Worm (Caenorhabditis elegans): Measurements from ENCODE around the gene clec-125.

clec-125 gene

DNA sequence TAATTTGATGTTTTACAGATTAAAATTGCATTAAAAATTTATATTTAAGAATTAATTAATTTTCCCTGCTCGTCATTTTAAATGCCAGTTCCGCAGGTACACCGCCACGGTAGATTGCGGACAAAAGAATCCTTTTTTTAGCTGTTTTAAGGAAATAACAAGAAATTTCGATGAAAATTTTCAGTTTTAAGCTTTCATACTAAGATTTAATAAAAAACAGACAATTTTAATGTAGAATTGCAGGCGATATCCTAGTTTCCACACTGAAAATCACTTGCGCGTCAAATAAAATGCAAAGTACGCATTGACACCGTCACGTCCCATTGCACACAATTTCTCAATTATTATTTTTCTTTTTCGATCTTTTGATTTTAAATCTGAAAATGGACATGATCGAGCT is 37.6 kb downstream of the clec-125 start, which contains the start of gene dnc-3 (continued):
- peak; percentile 42 for TF ChIP-seq lin-54 (GFP tag; optimal IDR thresholded peaks at IDR 0.05)
- peak; percentile 73; the same call in 1 of the 2 replicates for TF ChIP-seq madf-6 (GFP tag; IDR thresholded peaks at IDR 0.05)
- no peak; the same call in 1 of the 2 replicates for TF ChIP-seq D2030.7 (GFP tag; IDR thresholded peaks at IDR 0.05)
- TF ChIP-seq T26A5.8 (tag; optimal IDR thresholded peaks at IDR 0.05) = no peak
- no peak for TF ChIP-seq F22D6.2 (tag; optimal IDR thresholded peaks at IDR 0.05)
- no peak for TF ChIP-seq F39B2.1 (GFP tag; IDR thresholded peaks at IDR 0.05)
- TF ChIP-seq pha-4 (tag; optimal IDR thresholded peaks at IDR 0.05) = no peak
- no peak for TF ChIP-seq F49E8.2 (tag; optimal IDR thresholded peaks at IDR 0.05; ENCODE audit: insufficient read depth)
- TF ChIP-seq madf-8 (GFP tag; conservative IDR thresholded peaks at IDR 0.05) = peak; percentile 53
- no peak for TF ChIP-seq ztf-6 (GFP tag; IDR thresholded peaks at IDR 0.05)
- no peak for TF ChIP-seq K11D2.4 (GFP tag; IDR thresholded peaks at IDR 0.05)
- TF ChIP-seq F55B11.4 (tag; optimal IDR thresholded peaks at IDR 0.05; ENCODE audit: borderline replicate concordance, insufficient read depth) = no peak
- peak; percentile 61 for TF ChIP-seq mcd-1 (GFP tag; IDR thresholded peaks at IDR 0.05)
- no peak for TF ChIP-seq nhr-120 (GFP tag; IDR thresholded peaks at IDR 0.05)
- no peak for TF ChIP-seq ets-4 (GFP tag; optimal IDR thresholded peaks at IDR 0.05)
- no peak for TF ChIP-seq attf-6 (GFP tag; IDR thresholded peaks at IDR 0.05)
- no peak for TF ChIP-seq F10E7.11 (tag; optimal IDR thresholded peaks at IDR 0.05)
- peak; percentile 45 for TF ChIP-seq attf-5 (GFP tag; optimal IDR thresholded peaks at IDR 0.05)
- 0 out of 2 replicates have a peak, but pooled peaks have one; percentile 20 for TF ChIP-seq cebp-1 (GFP tag; IDR thresholded peaks at IDR 0.05)
- TF ChIP-seq cebp-1 (tag; optimal IDR thresholded peaks at IDR 0.05) = peak; percentile 79
- TF ChIP-seq nfyb-1 (GFP tag; IDR thresholded peaks at IDR 0.05) = no peak
- TF ChIP-seq efl-1 (GFP tag; optimal IDR thresholded peaks at IDR 0.05) = peak; percentile 24
- TF ChIP-seq rec-8 (tag; optimal IDR thresholded peaks at IDR 0.05) = no peak
- TF ChIP-seq ceh-58 (GFP tag; IDR thresholded peaks at IDR 0.05) = no peak
- TF ChIP-seq ztf-18 (tag; optimal IDR thresholded peaks at IDR 0.05) = no peak
- TF ChIP-seq xnd-1 (tag; optimal IDR thresholded peaks at IDR 0.05) = peak; percentile 66
- TF ChIP-seq dox-1 (GFP tag; IDR thresholded peaks at IDR 0.05) = 0 out of 2 replicates have a peak, but pooled peaks have one; percentile 9
- TF ChIP-seq lin-26 (GFP tag; IDR thresholded peaks at IDR 0.05) = no peak
- TF ChIP-seq lin-40 (tag; optimal IDR thresholded peaks at IDR 0.05) = peak; percentile 78
- peak; percentile 37 for TF ChIP-seq ztf-26 (tag; optimal IDR thresholded peaks at IDR 0.05)
- no peak for TF ChIP-seq nfya-2 (GFP tag; IDR thresholded peaks at IDR 0.05)
- TF ChIP-seq die-1 (tag; optimal IDR thresholded peaks at IDR 0.05) = no peak
- TF ChIP-seq ceh-91 (GFP tag; IDR thresholded peaks at IDR 0.05) = peak; percentile 62; the same call in 1 of the 2 replicates
- TF ChIP-seq B0261.1 (tag; optimal IDR thresholded peaks at IDR 0.05) = peak; percentile 20
- TF ChIP-seq ztf-25 (GFP tag; IDR thresholded peaks at IDR 0.05) = no peak
- no peak for TF ChIP-seq zim-3 (tag; optimal IDR thresholded peaks at IDR 0.05)
- TF ChIP-seq egl-18 (GFP tag; IDR thresholded peaks at IDR 0.05) = no peak
- TF ChIP-seq aptf-3 (GFP tag; IDR thresholded peaks at IDR 0.05) = no peak
- TF ChIP-seq tbp1 (GFP tag; optimal IDR thresholded peaks at IDR 0.05) = peak; percentile 20
- no peak for TF ChIP-seq B0019.2 (GFP tag; conservative IDR thresholded peaks at IDR 0.05)
- TF ChIP-seq lin-35 (GFP tag; optimal IDR thresholded peaks at IDR 0.05) = peak in 1 of 3 experiments; percentile 31
- TF ChIP-seq zfh-2 (GFP tag; conservative IDR thresholded peaks at IDR 0.05) = no peak
- TF ChIP-seq egrh-3 (GFP tag; IDR thresholded peaks at IDR 0.05) = no peak
- TF ChIP-seq sptf-2 (GFP tag; optimal IDR thresholded peaks at IDR 0.05) = no peak
- TF ChIP-seq dpl-1 (GFP tag; optimal IDR thresholded peaks at IDR 0.05) = no peak
- peak in 1 of 2 experiments; percentile 61 for TF ChIP-seq let-607 (tag; optimal IDR thresholded peaks at IDR 0.05)
- TF ChIP-seq ztf-22 (GFP tag; optimal IDR thresholded peaks at IDR 0.05) = no peak
- TF ChIP-seq snpc-1.3 (tag; optimal IDR thresholded peaks at IDR 0.05; ENCODE audit: insufficient read depth) = no peak
- TF ChIP-seq hmg-20 (GFP tag; IDR thresholded peaks at IDR 0.05) = no peak
